Fruit fly (Drosophila melanogaster) whole organism, embryonic: ENCODE results near the gene CG46440.

Source experiments
- Atf3 ChIP-seq: fragments of 200-800 bp; sonication (Bioruptor generic); optimal IDR thresholded peaks from 3 replicates; lab custom pipeline; 2016; ENCODE audit warnings: missing biosample characterization, missing genetic modification characterization
- B-H1 ChIP-seq: fragments of 200-800 bp; sonication (Bioruptor generic); IDR thresholded peaks from 3 replicates; pipeline ENCODE4 v1.3.6; 2022; ENCODE audit warnings: missing biosample characterization, missing genetic modification characterization
- BEAF-32 ChIP-seq: fragments of 200-800 bp; sonication (Bioruptor generic); optimal IDR thresholded peaks from 3 replicates; lab custom pipeline; 2017; ENCODE audit warnings: missing biosample characterization, missing genetic modification characterization, mild to moderate bottlenecking, moderate library complexity, missing genetic modification reagents
- CG10543 ChIP-seq: fragments of 200-800 bp; sonication (Bioruptor generic); optimal IDR thresholded peaks from 3 replicates; lab custom pipeline; 2017; ENCODE audit warnings: missing biosample characterization, mild to moderate bottlenecking, missing genetic modification characterization, moderate library complexity
- CG11560 ChIP-seq: fragments of 200-800 bp; sonication (Bioruptor generic); IDR thresholded peaks from 3 replicates; pipeline ENCODE4 v1.3.6; 2022; ENCODE audit warnings: missing biosample characterization, missing genetic modification characterization
- CG13624 ChIP-seq: fragments of 200-800 bp; sonication (Bioruptor generic); optimal IDR thresholded peaks from 2 replicates; lab custom pipeline; 2016; ENCODE audit warnings: missing biosample characterization, missing genetic modification characterization
- CG14014 ChIP-seq: fragments of 200-800 bp; sonication (Bioruptor generic); IDR thresholded peaks from 2 replicates; pipeline ENCODE4 v1.3.6; 2022; ENCODE audit warnings: missing biosample characterization, missing genetic modification characterization
- CG17568 ChIP-seq: fragments of 200-800 bp; sonication (Bioruptor generic); optimal IDR thresholded peaks from 2 replicates; lab custom pipeline; 2018; ENCODE audit warnings: missing biosample characterization, mild to moderate bottlenecking, missing genetic modification characterization, moderate library complexity
- CG31224 ChIP-seq: fragments of 200-800 bp; sonication (Bioruptor generic); IDR thresholded peaks from 2 replicates; pipeline ENCODE4 v1.3.6; 2022; ENCODE audit warnings: missing biosample characterization, missing genetic modification characterization
- CG31388 ChIP-seq: fragments of 200-800 bp; sonication (Bioruptor generic); optimal IDR thresholded peaks from 2 replicates; lab custom pipeline; 2016; ENCODE audit warnings: missing biosample characterization, missing genetic modification characterization
- CG32772 ChIP-seq: fragments of 200-800 bp; sonication (Bioruptor generic); IDR thresholded peaks from 2 replicates; pipeline ENCODE4 v1.3.6; 2022; ENCODE audit warnings: missing biosample characterization, missing genetic modification characterization
- CG6765 ChIP-seq: fragments of 200-800 bp; sonication (Bioruptor generic); optimal IDR thresholded peaks from 3 replicates; lab custom pipeline; 2017; ENCODE audit warnings: missing biosample characterization, mild to moderate bottlenecking, missing genetic modification characterization
- CG7372 ChIP-seq: fragments of 200-800 bp; sonication (Bioruptor generic); IDR thresholded peaks from 2 replicates; pipeline ENCODE4 v1.3.6; 2022; ENCODE audit warnings: missing biosample characterization, missing genetic modification characterization
- CG7963 ChIP-seq: fragments of 200-800 bp; sonication (Bioruptor generic); IDR thresholded peaks from 3 replicates; pipeline ENCODE4 v1.3.6; 2022; ENCODE audit warnings: missing biosample characterization, missing genetic modification characterization; ENCODE audit not compliant: partially characterized antibody
- CG9215 ChIP-seq: fragments of 200-800 bp; sonication (Bioruptor generic); IDR thresholded peaks from 2 replicates; pipeline ENCODE4 v1.3.6; 2022; ENCODE audit warnings: missing biosample characterization, missing genetic modification characterization
- CG9437 ChIP-seq: fragments of 200-800 bp; sonication (Bioruptor generic); optimal IDR thresholded peaks from 2 replicates; lab custom pipeline; 2018; ENCODE audit warnings: missing biosample characterization, mild to moderate bottlenecking, missing genetic modification characterization
- D19A ChIP-seq: fragments of 200-800 bp; optimal IDR thresholded peaks from 3 replicates; lab custom pipeline; 2019; ENCODE audit warnings: missing biosample characterization, mild to moderate bottlenecking, missing genetic modification characterization, moderate library complexity
- Dad ChIP-seq: fragments of 200-800 bp; sonication (Bioruptor generic); optimal IDR thresholded peaks from 3 replicates; lab custom pipeline; 2016; ENCODE audit warnings: missing biosample characterization, missing genetic modification characterization
- Dek ChIP-seq: fragments of 200-800 bp; sonication (Bioruptor generic); optimal IDR thresholded peaks from 3 replicates; lab custom pipeline; 2019; ENCODE audit warnings: missing biosample characterization, mild to moderate bottlenecking, missing genetic modification characterization, moderate library complexity
- Dip2 ChIP-seq: fragments of 200-800 bp; sonication (Bioruptor generic); IDR thresholded peaks from 2 replicates; pipeline ENCODE4 v1.3.6; 2022; ENCODE audit warnings: missing biosample characterization, missing genetic modification characterization
- H2.0 ChIP-seq: fragments of 200-800 bp; sonication (Bioruptor generic); IDR thresholded peaks from 2 replicates; pipeline ENCODE4 v1.3.6; 2022; ENCODE audit warnings: missing biosample characterization, missing genetic modification characterization
- Lpt ChIP-seq: fragments of >200 bp; optimal IDR thresholded peaks from 2 replicates; lab custom pipeline; 2018; ENCODE audit warnings: missing biosample characterization, missing genetic modification characterization
- Med ChIP-seq: fragments of 200-800 bp; sonication (Bioruptor generic); peaks from one replicate; lab custom pipeline; 2016; ENCODE audit warnings: missing biosample characterization, missing genetic modification characterization, mild to moderate bottlenecking, inconsistent platforms, moderate library complexity
- Mes4 ChIP-seq: fragments of 200-800 bp; sonication (Bioruptor generic); optimal IDR thresholded peaks from 2 replicates; lab custom pipeline; 2016; ENCODE audit warnings: missing biosample characterization, missing genetic modification characterization
- Myb ChIP-seq: fragments of 200-800 bp; sonication (Bioruptor generic); optimal IDR thresholded peaks from 2 replicates; lab custom pipeline; 2016; ENCODE audit warnings: missing biosample characterization, missing genetic modification characterization
- Nf-YA ChIP-seq: fragments of 200-800 bp; sonication (Bioruptor generic); IDR thresholded peaks from 2 replicates; pipeline ENCODE4 v1.3.6; 2022; ENCODE audit warnings: missing biosample characterization, missing genetic modification characterization
- PHDP ChIP-seq: fragments of 200-800 bp; sonication (Bioruptor generic); optimal IDR thresholded peaks from 3 replicates; lab custom pipeline; 2018; ENCODE audit warnings: missing biosample characterization, mild to moderate bottlenecking, missing genetic modification characterization, moderate library complexity
- Ravus ChIP-seq: fragments of 200-800 bp; sonication (Bioruptor generic); IDR thresholded peaks from 2 replicates; pipeline ENCODE4 v1.3.6; 2022; ENCODE audit warnings: missing biosample characterization, missing genetic modification characterization
- Rfx ChIP-seq: fragments of 200-800 bp; sonication (Bioruptor generic); IDR thresholded peaks from 2 replicates; pipeline ENCODE4 v1.3.6; 2022; ENCODE audit warnings: missing biosample characterization, missing genetic modification characterization
- Rx ChIP-seq: fragments of 200-800 bp; sonication (Bioruptor generic); IDR thresholded peaks from 2 replicates; pipeline ENCODE4 v1.3.6; 2022; ENCODE audit warnings: missing biosample characterization, missing genetic modification characterization
- Side ChIP-seq: fragments of 200-800 bp; sonication (Bioruptor generic); optimal IDR thresholded peaks from 2 replicates; lab custom pipeline; 2016; ENCODE audit warnings: missing biosample characterization, missing genetic modification characterization
- Ssrp ChIP-seq: fragments of 200-800 bp; sonication (Bioruptor generic); optimal IDR thresholded peaks from 2 replicates; lab custom pipeline; 2018; ENCODE audit warnings: missing biosample characterization, mild to moderate bottlenecking, missing genetic modification characterization, moderate library complexity
- Taf1 ChIP-seq: fragments of 200-800 bp; sonication (Bioruptor generic); IDR thresholded peaks from 2 replicates; pipeline ENCODE4 v1.3.6; 2022; ENCODE audit warnings: missing biosample characterization, missing genetic modification characterization
- ash1 ChIP-seq: fragments of 200-800 bp; sonication (Bioruptor generic); optimal IDR thresholded peaks from 2 replicates; lab custom pipeline; 2018; ENCODE audit warnings: missing biosample characterization, mild to moderate bottlenecking, missing genetic modification characterization
- chif ChIP-seq, 2 experiments: fragments of 200-800 bp; sonication (Bioruptor generic); optimal IDR thresholded peaks; 3 replicates each; lab custom pipeline; 2016; ENCODE audit warnings: missing biosample characterization in 2 of 2, missing genetic modification characterization in 2 of 2
- emc ChIP-seq: fragments of 200-800 bp; sonication (Bioruptor generic); optimal IDR thresholded peaks from 2 replicates; lab custom pipeline; 2016; ENCODE audit warnings: missing biosample characterization, missing genetic modification characterization
- fu2 ChIP-seq: fragments of 200-800 bp; sonication (Bioruptor generic); optimal IDR thresholded peaks from 2 replicates; lab custom pipeline; 2016; ENCODE audit warnings: missing biosample characterization, missing genetic modification characterization
- gsb ChIP-seq: fragments of 200-800 bp; sonication (Bioruptor generic); IDR thresholded peaks from 2 replicates; pipeline ENCODE4 v1.3.6; 2022; ENCODE audit warnings: missing biosample characterization, missing genetic modification characterization
- ind ChIP-seq: fragments of 200-800 bp; sonication (Bioruptor generic); optimal IDR thresholded peaks from 3 replicates; lab custom pipeline; 2016; ENCODE audit warnings: missing biosample characterization, missing genetic modification characterization
- klu ChIP-seq: fragments of 200-800 bp; sonication (Bioruptor generic); IDR thresholded peaks from 2 replicates; pipeline ENCODE4 v1.3.6; 2022; ENCODE audit warnings: missing biosample characterization, missing genetic modification characterization
- p53 ChIP-seq: fragments of 200-800 bp; sonication (Bioruptor generic); optimal IDR thresholded peaks from 2 replicates; lab custom pipeline; 2016; ENCODE audit warnings: missing biosample characterization, missing genetic modification characterization
- pan ChIP-seq, 4 experiments: fragments of >200 bp in 3 of 4; fragments of 200-800 bp in 1 of 4; sonication (Bioruptor generic) in 1 of 4; optimal IDR thresholded peaks in 3 of 4; IDR thresholded peaks in 1 of 4; 2 replicates each; pipeline versions ENCODE4 v1.3.6 to Lab custom; 2017 to 2022; ENCODE audit warnings: missing biosample characterization in 2 of 4, missing genetic modification characterization in 2 of 4, mixed read lengths in 1 of 4
- pum ChIP-seq: fragments of 200-800 bp; sonication (Bioruptor generic); optimal IDR thresholded peaks from 2 replicates; lab custom pipeline; 2016; ENCODE audit warnings: missing biosample characterization, missing genetic modification characterization
- rib ChIP-seq: fragments of 200-800 bp; sonication (Bioruptor generic); IDR thresholded peaks from 2 replicates; pipeline ENCODE4 v1.3.6; 2022; ENCODE audit warnings: missing biosample characterization, missing genetic modification characterization
- ro ChIP-seq: fragments of 200-800 bp; sonication (Bioruptor generic); IDR thresholded peaks from 2 replicates; pipeline ENCODE4 v1.3.6; 2022; ENCODE audit warnings: missing biosample characterization, missing genetic modification characterization
- slou ChIP-seq: fragments of 200-800 bp; sonication (Bioruptor generic); optimal IDR thresholded peaks from 3 replicates; lab custom pipeline; 2016; ENCODE audit warnings: missing biosample characterization, missing genetic modification characterization
- sna ChIP-seq: fragments of 200-800 bp; sonication (Bioruptor generic); IDR thresholded peaks from 2 replicates; pipeline ENCODE4 v1.3.6; 2022; ENCODE audit warnings: missing biosample characterization, missing genetic modification characterization; ENCODE audit not compliant: partially characterized antibody
- sob ChIP-seq: fragments of 200-800 bp; sonication (Bioruptor generic); IDR thresholded peaks from 2 replicates; pipeline ENCODE4 v1.3.6; 2022; ENCODE audit warnings: missing biosample characterization, missing genetic modification characterization
- trh ChIP-seq: fragments of 200-800 bp; sonication (Bioruptor generic); optimal IDR thresholded peaks from 2 replicates; lab custom pipeline; 2016; ENCODE audit warnings: missing biosample characterization, missing genetic modification characterization
- wek ChIP-seq: fragments of 200-800 bp; sonication (Bioruptor generic); optimal IDR thresholded peaks from 3 replicates; lab custom pipeline; 2018; ENCODE audit warnings: missing biosample characterization, mild to moderate bottlenecking, missing genetic modification characterization, moderate library complexity
- zen ChIP-seq: fragments of 200-800 bp; sonication (Bioruptor generic); optimal IDR thresholded peaks from 3 replicates; lab custom pipeline; 2018; ENCODE audit warnings: missing biosample characterization, mild to moderate bottlenecking, missing genetic modification characterization, moderate library complexity

Gene CG46440

dm6 chrX:15867863-15868262 lies 10.2 kb upstream of the CG46440 start, which contains the start of gene Gapdh2 (continued):
- TF ChIP-seq Dip2 (GFP tag; lab: Robert Waterston, UW) (peak; percentile 73; the same call in 1 of the 2 replicates), gsb (peak; percentile 99), BEAF-32 (GFP tag; lab: Kevin White, UChicago) (peak; percentile 38), Taf1 (GFP tag; lab: Robert Waterston, UW) (peak; percentile 98), fu2 (GFP tag; lab: Kevin White, UChicago) (peak; percentile 94), CG7963 (no peak), Rx (GFP tag; lab: Robert Waterston, UW) (peak; percentile 97), wek (peak; percentile 96), rib (GFP tag; lab: Robert Waterston, UW) (peak; percentile 99), Rfx (GFP tag; lab: Robert Waterston, UW) (peak; percentile 99), trh (GFP tag; lab: Kevin White, UChicago) (peak; percentile 96), pum (GFP tag; lab: Kevin White, UChicago) (peak; percentile 93), CG14014 (GFP tag; lab: Robert Waterston, UW) (peak; percentile 100), CG6765 (peak; percentile 100), sna (GFP tag; lab: Robert Waterston, UW) (no peak), Nf-YA (GFP tag; lab: Robert Waterston, UW) (peak; percentile 99), D19A (tag; lab: Kevin White, UChicago) (peak; percentile 98), Ravus (GFP tag; lab: Robert Waterston, UW) (peak; percentile 97), ash1 (peak; percentile 98), Mes4 (GFP tag; lab: Kevin White, UChicago) (peak; percentile 94), chif (GFP tag; optimal IDR thresholded peaks at IDR 0.05; lab: Kevin White, UChicago) (peak; percentile 95 to 96), CG13624 (peak; percentile 99), p53 (GFP tag; lab: Kevin White, UChicago) (peak; percentile 77), ind (GFP tag; lab: Kevin White, UChicago) (peak; percentile 98), CG11560 (tag; lab: Robert Waterston, UW) (no peak; the same call in 1 of the 3 replicates), Atf3 (peak; percentile 91), Ssrp (peak; percentile 97), zen (tag; lab: Kevin White, UChicago) (peak; percentile 97), B-H1 (GFP tag; lab: Robert Waterston, UW) (peak; percentile 99), klu (GFP tag; lab: Robert Waterston, UW) (peak; percentile 97; the same call in 1 of the 2 replicates), Lpt (GFP tag; lab: Kevin White, UChicago) (no peak), Med (GFP tag; lab: Kevin White, UChicago) (peak; percentile 99), emc (GFP tag; lab: Kevin White, UChicago) (peak; percentile 94), Myb (GFP tag; lab: Kevin White, UChicago) (peak; percentile 83), pan (optimal IDR thresholded peaks at IDR 0.05; lab: Kevin White, UChicago) (no peak), pan (GFP tag; optimal IDR thresholded peaks at IDR 0.05 in 1 of 2, IDR thresholded peaks at IDR 0.05 in 1 of 2) (peak in 1 of 2 experiments; percentile 99), Side (GFP tag; lab: Kevin White, UChicago) (peak; percentile 96), Dad (GFP tag; lab: Kevin White, UChicago) (peak; percentile 98), H2.0 (GFP tag; lab: Robert Waterston, UW) (peak; percentile 99), ro (GFP tag; lab: Robert Waterston, UW) (no peak; the same call in 1 of the 2 replicates), CG31224 (peak; percentile 97), CG7372 (GFP tag; lab: Robert Waterston, UW) (peak; percentile 99), Dek (peak; percentile 100), CG9215 (GFP tag; lab: Robert Waterston, UW) (peak; percentile 96), sob (peak; percentile 99), slou (GFP tag; lab: Kevin White, UChicago) (peak; percentile 96), CG9437 (GFP tag; lab: Kevin White, UChicago) (peak; percentile 96), CG31388 (peak; percentile 96), CG17568 (GFP tag; lab: Kevin White, UChicago) (peak; percentile 99), CG10543 (peak; percentile 100), PHDP (tag; lab: Kevin White, UChicago) (peak; percentile 100), CG32772 (peak; percentile 98)
